Worm (Caenorhabditis elegans) whole organism, L2 larva: Measurements from ENCODE around the gene C16A11.7.

ENCODE experiments used
- ZK546.5 ChIP-seq: sonication (generic microtip); optimal IDR thresholded peaks from 2 replicates; lab custom pipeline; 2017; ENCODE audit warnings: missing biosample characterization, missing genetic modification characterization
- alr-1 ChIP-seq: fragments of 150-350 bp; optimal IDR thresholded peaks from 2 replicates; lab custom pipeline; 2014; ENCODE audit warnings: missing biosample characterization, missing genetic modification characterization
- aly-2 ChIP-seq: fragments of 150-350 bp; optimal IDR thresholded peaks from 2 replicates; lab custom pipeline; 2014; ENCODE audit warnings: missing biosample characterization, missing genetic modification characterization
- blmp-1 ChIP-seq: sonication (generic microtip); optimal IDR thresholded peaks from 2 replicates; lab custom pipeline; 2017; ENCODE audit warnings: missing genetic modification characterization, mild to moderate bottlenecking, missing compliant biosample characterization, antibody characterized with exemption, moderate library complexity; ENCODE audit not compliant: insufficient read depth
- crh-2 ChIP-seq: sonication (generic microtip); optimal IDR thresholded peaks from 2 replicates; lab custom pipeline; 2017; ENCODE audit warnings: missing biosample characterization, missing genetic modification characterization
- elt-1 ChIP-seq: fragments of 150-350 bp; optimal IDR thresholded peaks from 2 replicates; lab custom pipeline; 2014; ENCODE audit warnings: missing biosample characterization, missing genetic modification characterization
- elt-3 ChIP-seq: sonication (generic microtip); optimal IDR thresholded peaks from 2 replicates; lab custom pipeline; 2017; ENCODE audit warnings: missing biosample characterization, missing genetic modification characterization
- gmeb-1 ChIP-seq: fragments of 150-350 bp; optimal IDR thresholded peaks from 2 replicates; lab custom pipeline; 2014; ENCODE audit warnings: missing biosample characterization, missing genetic modification characterization
- lin-39 ChIP-seq: fragments of 150-350 bp; optimal IDR thresholded peaks from 2 replicates; lab custom pipeline; 2014; ENCODE audit warnings: missing biosample characterization, missing genetic modification reagents, missing genetic modification characterization
- lsy-2 ChIP-seq, 2 experiments: fragments of 150-350 bp in 1 of 2; sonication (generic microtip) in 1 of 2; optimal IDR thresholded peaks; 2 replicates each; lab custom pipeline; 2014 to 2017; ENCODE audit warnings: missing biosample characterization in 2 of 2, missing genetic modification characterization in 2 of 2
- mab-5 ChIP-seq: fragments of 150-350 bp; optimal IDR thresholded peaks from 2 replicates; lab custom pipeline; 2014; ENCODE audit warnings: missing biosample characterization, missing genetic modification characterization
- mbf-1 ChIP-seq: sonication (generic microtip); optimal IDR thresholded peaks from 2 replicates; lab custom pipeline; 2017; ENCODE audit warnings: missing biosample characterization, missing genetic modification characterization
- mdl-1 ChIP-seq, 2 experiments: fragments of 150-350 bp in 1 of 2; sonication (generic microtip) in 1 of 2; optimal IDR thresholded peaks; 2 replicates each; lab custom pipeline; 2017; ENCODE audit warnings: missing biosample characterization in 2 of 2, missing genetic modification characterization in 2 of 2
- nhr-10 ChIP-seq: sonication (generic microtip); optimal IDR thresholded peaks from 2 replicates; lab custom pipeline; 2017; ENCODE audit warnings: missing biosample characterization, missing genetic modification characterization
- nhr-11 ChIP-seq: fragments of 150-350 bp; optimal IDR thresholded peaks from 2 replicates; lab custom pipeline; 2014; ENCODE audit warnings: missing biosample characterization, missing genetic modification characterization
- nhr-21 ChIP-seq: fragments of 150-350 bp; optimal IDR thresholded peaks from 2 replicates; lab custom pipeline; 2014; ENCODE audit warnings: missing biosample characterization, missing genetic modification characterization
- nhr-237 ChIP-seq: fragments of 150-350 bp; optimal IDR thresholded peaks from 2 replicates; lab custom pipeline; 2014; ENCODE audit warnings: missing biosample characterization, missing genetic modification characterization
- nhr-25 ChIP-seq: fragments of 150-350 bp; sonication (generic microtip); optimal IDR thresholded peaks from 3 replicates; lab custom pipeline; 2014; ENCODE audit warnings: missing biosample characterization, missing genetic modification characterization
- nhr-77 ChIP-seq: fragments of 150-350 bp; optimal IDR thresholded peaks from 2 replicates; lab custom pipeline; 2014; ENCODE audit warnings: missing biosample characterization, missing genetic modification characterization
- sem-4 ChIP-seq: fragments of 150-350 bp; optimal IDR thresholded peaks from 2 replicates; lab custom pipeline; 2014; ENCODE audit warnings: missing biosample characterization, missing genetic modification reagents, missing genetic modification characterization
- snpc-4 ChIP-seq: fragments of 150-350 bp; optimal IDR thresholded peaks from 2 replicates; lab custom pipeline; 2014; ENCODE audit warnings: missing biosample characterization, missing genetic modification characterization
- unc-39 ChIP-seq: fragments of 150-350 bp; optimal IDR thresholded peaks from 2 replicates; lab custom pipeline; 2014; ENCODE audit warnings: missing biosample characterization, missing genetic modification characterization
- unc-62 ChIP-seq: fragments of 150-350 bp; optimal IDR thresholded peaks from 2 replicates; lab custom pipeline; 2014; ENCODE audit warnings: missing biosample characterization, missing genetic modification reagents, missing genetic modification characterization
- zag-1 ChIP-seq: fragments of 150-350 bp; optimal IDR thresholded peaks from 2 replicates; lab custom pipeline; 2014; ENCODE audit warnings: missing biosample characterization, missing genetic modification characterization
- ztf-11 ChIP-seq: sonication (generic microtip); optimal IDR thresholded peaks from 2 replicates; lab custom pipeline; 2017; ENCODE audit warnings: missing biosample characterization, missing genetic modification characterization
- ztf-4 ChIP-seq: fragments of 150-350 bp; optimal IDR thresholded peaks from 2 replicates; lab custom pipeline; 2014; ENCODE audit warnings: missing biosample characterization, missing genetic modification characterization

C16A11.7 gene

ce11 chrII:4211113-4211512 is 45.6 kb downstream of the C16A11.7 start, which contains the start of gene F31D5.7:
F31D5.7 (plus strand) TSS chrII:4211413.
- TF ChIP-seq crh-2 (no peak), mbf-1 (tag; lab: Kevin White, UChicago) (no peak), nhr-237 (tag; lab: Kevin White, UChicago) (no peak), snpc-4 (no peak), ztf-4 (tag; lab: Kevin White, UChicago) (no peak), gmeb-1 (tag; lab: Kevin White, UChicago) (no peak), ZK546.5 (tag; lab: Kevin White, UChicago) (no peak), aly-2 (tag; lab: Kevin White, UChicago) (no peak), mdl-1 (tag; optimal IDR thresholded peaks at IDR 0.05; lab: Kevin White, UChicago) (no peak), zag-1 (tag; lab: Kevin White, UChicago) (no peak), ztf-11 (no peak), alr-1 (no peak), lsy-2 (tag; optimal IDR thresholded peaks at IDR 0.05; lab: Kevin White, UChicago) (no peak), mab-5 (no peak)
- TF ChIP-seq, all 48 proteins: peak for 0

ce11 chrII:4209071-4209747 is 47.5 kb downstream of the C16A11.7 start, which contains the start of gene F31D5.6:
F31D5.6 (plus strand) TSS chrII:4209697.
- TF ChIP-seq gmeb-1 (tag; lab: Kevin White, UChicago) (no peak), blmp-1 (tag; lab: Kevin White, UChicago) (no peak), nhr-77 (tag; lab: Kevin White, UChicago) (no peak), snpc-4 (no peak), elt-3 (no peak), elt-1 (tag; lab: Kevin White, UChicago) (no peak), nhr-11 (tag; lab: Kevin White, UChicago) (no peak), nhr-10 (tag; lab: Kevin White, UChicago) (no peak), mab-5 (no peak), unc-62 (GFP tag; lab: Kevin White, UChicago) (no peak), nhr-237 (tag; lab: Kevin White, UChicago) (no peak), unc-39 (no peak), ztf-4 (tag; lab: Kevin White, UChicago) (no peak), lin-39 (tag; lab: Kevin White, UChicago) (no peak), nhr-25 (tag; lab: Kevin White, UChicago) (no peak), zag-1 (tag; lab: Kevin White, UChicago) (no peak), sem-4 (tag; lab: Kevin White, UChicago) (no peak), nhr-21 (tag; lab: Kevin White, UChicago) (no peak), alr-1 (no peak)
